Fruit fly (Drosophila melanogaster) whole organism, prepupa: Measurements from ENCODE around the gene CG43292.

Experiments used
- Blimp-1 ChIP-seq: fragments of 200-800 bp; sonication (Bioruptor generic); optimal IDR thresholded peaks from 3 replicates; lab custom pipeline; 2017; ENCODE audit warnings: missing biosample characterization, missing genetic modification characterization, mild to moderate bottlenecking, moderate library complexity, missing genetic modification reagents
- CG10631 ChIP-seq: fragments of 200-800 bp; sonication (Bioruptor generic); optimal IDR thresholded peaks from 2 replicates; lab custom pipeline; 2016; ENCODE audit warnings: missing biosample characterization, missing genetic modification characterization
- CG11294 ChIP-seq: fragments of 200-800 bp; sonication (Bioruptor generic); IDR thresholded peaks from 2 replicates; pipeline ENCODE4 v1.3.6; 2022; ENCODE audit warnings: missing biosample characterization, missing genetic modification characterization
- CG11902 ChIP-seq: fragments of 200-800 bp; sonication (Bioruptor generic); optimal IDR thresholded peaks from 3 replicates; lab custom pipeline; 2016; ENCODE audit warnings: missing biosample characterization, missing genetic modification characterization
- CG15336 ChIP-seq: fragments of 200-800 bp; sonication (Bioruptor generic); IDR thresholded peaks from 2 replicates; pipeline ENCODE4 v1.3.6; 2022; ENCODE audit warnings: missing biosample characterization, missing genetic modification characterization
- CG3032 ChIP-seq: fragments of 200-800 bp; optimal IDR thresholded peaks from 2 replicates; lab custom pipeline; 2019; ENCODE audit warnings: missing biosample characterization, mild to moderate bottlenecking, missing genetic modification characterization, moderate library complexity
- CG31627 ChIP-seq: fragments of 200-800 bp; sonication (Bioruptor generic); optimal IDR thresholded peaks from 3 replicates; lab custom pipeline; 2016; ENCODE audit warnings: missing biosample characterization, missing genetic modification characterization
- CG32006 ChIP-seq: fragments of 200-800 bp; sonication (Bioruptor generic); optimal IDR thresholded peaks from 3 replicates; lab custom pipeline; 2017; ENCODE audit warnings: missing biosample characterization, mild to moderate bottlenecking, missing genetic modification characterization
- CG34406 ChIP-seq: fragments of 200-800 bp; sonication (Bioruptor generic); optimal IDR thresholded peaks from 3 replicates; lab custom pipeline; 2016; ENCODE audit warnings: missing biosample characterization, missing genetic modification characterization
- CG3919 ChIP-seq: fragments of 200-800 bp; sonication (Bioruptor generic); optimal IDR thresholded peaks from 3 replicates; lab custom pipeline; 2016; ENCODE audit warnings: missing biosample characterization, missing genetic modification characterization
- CG6163 ChIP-seq: fragments of 200-800 bp; sonication (Bioruptor generic); IDR thresholded peaks from 3 replicates; pipeline ENCODE4 v1.3.6; 2022; ENCODE audit warnings: missing biosample characterization, missing genetic modification characterization
- CG6276 ChIP-seq: fragments of 200-800 bp; sonication (Bioruptor generic); optimal IDR thresholded peaks from 2 replicates; lab custom pipeline; 2017; ENCODE audit warnings: missing biosample characterization, mild to moderate bottlenecking, missing genetic modification characterization
- CG6808 ChIP-seq: fragments of 200-800 bp; sonication (Bioruptor generic); optimal IDR thresholded peaks from 3 replicates; lab custom pipeline; 2017; ENCODE audit warnings: missing biosample characterization, missing genetic modification characterization, mild to moderate bottlenecking, moderate library complexity, missing genetic modification reagents
- CG6854 ChIP-seq: fragments of 200-800 bp; sonication (Bioruptor generic); optimal IDR thresholded peaks from 2 replicates; lab custom pipeline; 2017; ENCODE audit warnings: missing biosample characterization, mild to moderate bottlenecking, missing genetic modification characterization
- CG7368 ChIP-seq: fragments of 200-800 bp; sonication (Bioruptor generic); optimal IDR thresholded peaks from 3 replicates; lab custom pipeline; 2016; ENCODE audit warnings: missing biosample characterization, missing genetic modification characterization
- CG8119 ChIP-seq: fragments of 200-800 bp; sonication (Bioruptor generic); IDR thresholded peaks from 3 replicates; pipeline ENCODE4 v1.3.6; 2022; ENCODE audit warnings: missing biosample characterization, missing genetic modification characterization
- CG8632 ChIP-seq: fragments of 200-800 bp; sonication (Bioruptor generic); optimal IDR thresholded peaks from 3 replicates; lab custom pipeline; 2016; ENCODE audit warnings: missing biosample characterization, missing genetic modification characterization
- CG9139 ChIP-seq: fragments of 200-800 bp; sonication (Bioruptor generic); optimal IDR thresholded peaks from 3 replicates; lab custom pipeline; 2017; ENCODE audit warnings: missing biosample characterization, mild to moderate bottlenecking, missing genetic modification characterization
- Eip93F ChIP-seq: fragments of 200-800 bp; sonication (Bioruptor generic); optimal IDR thresholded peaks from 2 replicates; lab custom pipeline; 2016; ENCODE audit warnings: missing biosample characterization, mild to moderate bottlenecking, missing genetic modification characterization
- Gug ChIP-seq: fragments of 200-800 bp; sonication (Bioruptor generic); IDR thresholded peaks from 2 replicates; pipeline ENCODE4 v1.3.6; 2022; ENCODE audit warnings: missing biosample characterization, missing genetic modification characterization
- Hr4 ChIP-seq: fragments of 200-800 bp; sonication (Bioruptor generic); optimal IDR thresholded peaks from 3 replicates; lab custom pipeline; 2016; ENCODE audit warnings: missing biosample characterization, missing genetic modification characterization
- OdsH ChIP-seq: fragments of 200-800 bp; sonication (Bioruptor generic); optimal IDR thresholded peaks from 3 replicates; lab custom pipeline; 2016; ENCODE audit warnings: missing biosample characterization, missing genetic modification characterization
- Sox14 ChIP-seq: fragments of 200-800 bp; sonication (Bioruptor generic); optimal IDR thresholded peaks from 3 replicates; lab custom pipeline; 2016; ENCODE audit warnings: missing biosample characterization, missing genetic modification characterization
- Sox15 ChIP-seq: fragments of 200-800 bp; sonication (Bioruptor generic); optimal IDR thresholded peaks from 3 replicates; lab custom pipeline; 2016; ENCODE audit warnings: missing biosample characterization, missing genetic modification characterization
- acj6 ChIP-seq: fragments of 200-800 bp; sonication (Bioruptor generic); optimal IDR thresholded peaks from 3 replicates; lab custom pipeline; 2016; ENCODE audit warnings: missing biosample characterization, missing genetic modification characterization
- dac ChIP-seq: fragments of 200-800 bp; sonication (Bioruptor generic); optimal IDR thresholded peaks from 2 replicates; lab custom pipeline; 2017; ENCODE audit warnings: missing biosample characterization, mild to moderate bottlenecking, missing genetic modification characterization
- esn ChIP-seq: fragments of 200-800 bp; sonication (Bioruptor generic); optimal IDR thresholded peaks from 2 replicates; lab custom pipeline; 2016; ENCODE audit warnings: missing biosample characterization, mild to moderate bottlenecking, missing genetic modification characterization, moderate library complexity
- fd59A ChIP-seq: fragments of 200-800 bp; sonication (Bioruptor generic); optimal IDR thresholded peaks from 2 replicates; lab custom pipeline; 2017; ENCODE audit warnings: missing biosample characterization, mild to moderate bottlenecking, missing genetic modification characterization, missing genetic modification reagents
- fd85E ChIP-seq: fragments of 200-800 bp; sonication (Bioruptor generic); optimal IDR thresholded peaks from 3 replicates; lab custom pipeline; 2016; ENCODE audit warnings: missing biosample characterization, missing genetic modification characterization
- fkh ChIP-seq: fragments of 200-800 bp; sonication (Bioruptor generic); optimal IDR thresholded peaks from 3 replicates; lab custom pipeline; 2017; ENCODE audit warnings: missing biosample characterization, mild to moderate bottlenecking, missing genetic modification characterization, moderate library complexity
- lz ChIP-seq: fragments of 200-800 bp; sonication (Bioruptor generic); optimal IDR thresholded peaks from 3 replicates; lab custom pipeline; 2016; ENCODE audit warnings: missing biosample characterization, missing genetic modification characterization
- salr ChIP-seq, 2 experiments: fragments of 200-800 bp; sonication (Bioruptor generic); optimal IDR thresholded peaks; 3 replicates each; lab custom pipeline; 2016 to 2018; ENCODE audit warnings: missing biosample characterization in 2 of 2, missing genetic modification characterization in 2 of 2, mild to moderate bottlenecking in 1 of 2
- spab ChIP-seq: fragments of 200-800 bp; sonication (Bioruptor generic); optimal IDR thresholded peaks from 2 replicates; lab custom pipeline; 2017; ENCODE audit warnings: missing biosample characterization, mild to moderate bottlenecking, missing genetic modification characterization, missing genetic modification reagents
- topi ChIP-seq: fragments of 200-800 bp; sonication (Bioruptor generic); optimal IDR thresholded peaks from 3 replicates; lab custom pipeline; 2016; ENCODE audit warnings: missing biosample characterization, missing genetic modification characterization

Gene CG43292

dm6 chr3L:7455849-7456248, 19.5 kb upstream of the CG43292 start, which contains the start of gene ppk26:
Gene ppk26, plus strand, starts transcription at chr3L:7456149.
- TF ChIP-seq CG11902 (GFP tag; lab: Kevin White, UChicago): no peak
- TF ChIP-seq salr (GFP tag; optimal IDR thresholded peaks at IDR 0.05; lab: Kevin White, UChicago): no peak
- no peak for TF ChIP-seq topi (GFP tag; lab: Kevin White, UChicago)
- TF ChIP-seq dac (GFP tag; lab: Kevin White, UChicago): no peak
- no peak for TF ChIP-seq Sox15 (GFP tag; lab: Kevin White, UChicago)
- TF ChIP-seq Hr4 (GFP tag; lab: Kevin White, UChicago): no peak
- TF ChIP-seq CG3919: no peak
- TF ChIP-seq CG6163 (GFP tag; lab: Robert Waterston, UW): no peak
- TF ChIP-seq Blimp-1 (GFP tag; lab: Kevin White, UChicago): no peak
- no peak for TF ChIP-seq CG11294 (GFP tag; lab: Robert Waterston, UW)
- TF ChIP-seq fkh (GFP tag; lab: Kevin White, UChicago): no peak
- no peak for TF ChIP-seq CG34406
- TF ChIP-seq OdsH (GFP tag; lab: Kevin White, UChicago): no peak
- no peak for TF ChIP-seq CG6808 (GFP tag; lab: Kevin White, UChicago)
- no peak for TF ChIP-seq spab (GFP tag; lab: Kevin White, UChicago)
- TF ChIP-seq CG8119 (GFP tag; lab: Robert Waterston, UW): no peak
- TF ChIP-seq CG9139 (GFP tag; lab: Kevin White, UChicago): no peak

DNA sequence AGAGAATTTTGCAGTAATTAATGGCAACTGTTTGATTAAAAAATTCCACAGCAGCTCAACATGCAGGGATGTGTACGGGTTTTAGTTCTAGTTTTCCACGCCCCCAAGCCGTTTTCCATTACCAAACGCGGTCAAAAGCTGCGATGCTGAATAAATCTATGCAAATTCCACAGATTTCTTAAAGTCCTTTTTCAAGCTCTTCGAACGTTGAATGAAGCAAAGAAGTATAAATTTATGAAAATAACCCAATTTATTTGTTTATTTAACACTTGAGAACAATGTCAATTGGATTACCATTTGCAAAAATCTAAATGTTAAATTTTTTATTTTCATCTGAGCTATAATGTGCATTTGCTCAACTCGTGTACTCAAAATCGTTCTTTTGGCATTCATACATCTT, 10.2 kb upstream of the CG43292 start, which contains the start of the genes CG42660, CG42661 and Tsp66A:
Gene CG42660, plus strand, starts transcription at position 301 of the 400 bp plus-strand sequence.
Gene CG42661, plus strand, starts transcription at position 301 of the 400 bp plus-strand sequence.
Gene Tsp66A, plus strand, starts transcription at position 301 of the 400 bp plus-strand sequence.
- no peak for TF ChIP-seq CG8632 (GFP tag; lab: Kevin White, UChicago)
- TF ChIP-seq Sox14 (GFP tag; lab: Kevin White, UChicago): no peak
- no peak for TF ChIP-seq CG15336 (GFP tag; lab: Robert Waterston, UW)
- TF ChIP-seq CG31627 (GFP tag; lab: Kevin White, UChicago): no peak

DNA sequence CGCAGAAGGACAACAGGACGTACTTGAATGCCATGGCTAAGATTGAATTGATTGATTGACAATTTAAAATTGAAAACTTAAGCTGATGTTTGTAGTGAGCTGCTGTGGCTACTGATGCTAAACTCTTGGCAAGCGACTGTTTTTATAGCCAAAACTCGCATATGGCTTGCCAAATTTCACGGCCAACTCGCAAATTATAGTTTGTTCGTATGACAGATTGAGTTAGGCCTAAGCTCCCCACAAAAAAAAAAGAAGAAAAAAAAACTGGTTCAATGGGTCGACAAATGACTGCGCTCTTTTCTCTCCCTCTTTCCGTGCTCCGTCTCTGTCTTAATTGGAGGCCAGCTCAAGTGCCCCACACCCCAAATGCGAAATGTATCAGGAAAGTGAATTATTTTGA, 5.2 kb upstream of the CG43292 start, which contains the start of gene CG8543:
Gene CG8543, minus strand, starts transcription at position 101 of the 400 bp plus-strand sequence.
- TF ChIP-seq CG9139 (GFP tag; lab: Kevin White, UChicago): no peak
- no peak for TF ChIP-seq CG11902 (GFP tag; lab: Kevin White, UChicago)
- no peak for TF ChIP-seq CG32006 (GFP tag; lab: Kevin White, UChicago)
- no peak for TF ChIP-seq Eip93F (GFP tag; lab: Kevin White, UChicago)
- TF ChIP-seq fd85E (GFP tag; lab: Kevin White, UChicago): no peak

dm6 chr3L:7471259-7471658, 4.1 kb upstream of the CG43292 start, which contains the start of gene CG8541:
Gene CG8541, plus strand, starts transcription at chr3L:7471559.
- no peak for TF ChIP-seq acj6
- TF ChIP-seq CG7368: no peak
- no peak for TF ChIP-seq lz (GFP tag; lab: Kevin White, UChicago)
- no peak for TF ChIP-seq OdsH (GFP tag; lab: Kevin White, UChicago)
- no peak for TF ChIP-seq CG6808 (GFP tag; lab: Kevin White, UChicago)
- TF ChIP-seq CG6854 (GFP tag; lab: Kevin White, UChicago): no peak
- TF ChIP-seq CG10631 (GFP tag; lab: Kevin White, UChicago): no peak
- no peak for TF ChIP-seq esn (GFP tag; lab: Kevin White, UChicago)
- no peak for TF ChIP-seq Gug
- no peak for TF ChIP-seq CG8632 (GFP tag; lab: Kevin White, UChicago)
- no peak for TF ChIP-seq CG6276 (GFP tag; lab: Kevin White, UChicago)
- no peak for TF ChIP-seq CG3032
- no peak for TF ChIP-seq fd59A (GFP tag; lab: Kevin White, UChicago)
